Worm (Caenorhabditis elegans) whole organism, early embryonic: ENCODE data around the gene hch-1.

ENCODE experiments used
- B0310.2 ChIP-seq: sonication (generic microtip); optimal IDR thresholded peaks from 2 replicates; lab custom pipeline; 2016; ENCODE audit warnings: mild to moderate bottlenecking, missing genetic modification characterization, missing compliant biosample characterization
- F13C5.2 ChIP-seq: sonication (generic microtip); optimal IDR thresholded peaks from 2 replicates; lab custom pipeline; 2017; ENCODE audit warnings: mild to moderate bottlenecking, missing genetic modification characterization, inconsistent platforms, missing compliant biosample characterization
- aly-1 ChIP-seq: sonication (generic microtip); optimal IDR thresholded peaks from 2 replicates; lab custom pipeline; 2016; ENCODE audit warnings: missing genetic modification characterization, missing compliant biosample characterization
- ama-1 ChIP-seq: fragments of 150-350 bp; optimal IDR thresholded peaks from 2 replicates; lab custom pipeline; 2014
- ceh-13 ChIP-seq: fragments of 200-800 bp; sonication (Bioruptor generic); optimal IDR thresholded peaks from 2 replicates; lab custom pipeline; 2018; ENCODE audit warnings: mild to moderate bottlenecking, missing genetic modification characterization, missing compliant biosample characterization
- ceh-36 ChIP-seq: sonication (generic microtip); optimal IDR thresholded peaks from 2 replicates; lab custom pipeline; 2016; ENCODE audit warnings: missing genetic modification characterization, inconsistent platforms, missing compliant biosample characterization
- flt-1 ChIP-seq: fragments of 200-800 bp; sonication (Bioruptor generic); IDR thresholded peaks from 2 replicates; pipeline ENCODE4 v1.3.6; 2022; ENCODE audit warnings: missing genetic modification characterization, missing compliant biosample characterization
- hmbx-1 ChIP-seq: sonication (generic microtip); optimal IDR thresholded peaks from 2 replicates; lab custom pipeline; 2016; ENCODE audit warnings: mild to moderate bottlenecking, missing genetic modification characterization, missing compliant biosample characterization
- pes-1 ChIP-seq: fragments of 200-800 bp; sonication (Bioruptor generic); IDR thresholded peaks from 2 replicates; pipeline ENCODE4 v1.3.6; 2022; ENCODE audit warnings: missing genetic modification reagents, missing genetic modification characterization, missing compliant biosample characterization
- tbx-11 ChIP-seq: fragments of 200-800 bp; sonication (Bioruptor generic); IDR thresholded peaks from 2 replicates; pipeline ENCODE4 v1.3.6; 2022; ENCODE audit warnings: missing genetic modification characterization, missing compliant biosample characterization
- tbx-37 ChIP-seq: fragments of 200-800 bp; sonication (Bioruptor generic); conservative IDR thresholded peaks from 2 replicates; pipeline ENCODE4 v1.3.6; 2022; ENCODE audit warnings: missing genetic modification reagents, missing genetic modification characterization, missing compliant biosample characterization
- tra-4 ChIP-seq: sonication (generic microtip); optimal IDR thresholded peaks from 2 replicates; lab custom pipeline; 2017; ENCODE audit warnings: missing genetic modification characterization, missing compliant biosample characterization

ce11 chrX:14659454-14659853 lies 40.3 kb downstream of the hch-1 start:
- TF ChIP-seq ceh-36 (tag; lab: Kevin White, UChicago) (no peak), ama-1 (lab: Kevin White, UChicago) (no peak), flt-1 (no peak), B0310.2 (no peak), pes-1 (GFP tag; lab: Robert Waterston, UW) (no peak), F13C5.2 (tag; lab: Kevin White, UChicago) (no peak), tbx-11 (GFP tag; lab: Robert Waterston, UW) (no peak), aly-1 (tag; lab: Kevin White, UChicago) (no peak), tbx-37 (GFP tag; lab: Robert Waterston, UW) (no peak), ceh-13 (GFP tag; lab: Kevin White, UChicago) (no peak), hmbx-1 (tag; lab: Kevin White, UChicago) (no peak), tra-4 (no peak)
